Worm (Caenorhabditis elegans) whole organism, midembryonic: Measurements from ENCODE around the gene glr-1.

Experiments
- T22C8.4 ChIP-seq: fragments of 200-800 bp; sonication (Bioruptor generic); IDR thresholded peaks from 2 replicates; pipeline ENCODE4 v1.3.6; 2022; ENCODE audit warnings: missing genetic modification characterization, missing compliant biosample characterization
- flt-1 ChIP-seq: fragments of 200-800 bp; sonication (Bioruptor generic); IDR thresholded peaks from 2 replicates; pipeline ENCODE4 v1.3.6; 2022; ENCODE audit warnings: missing genetic modification characterization, missing compliant biosample characterization
- klf-2 ChIP-seq: fragments of 200-800 bp; sonication (Bioruptor generic); conservative IDR thresholded peaks from 2 replicates; pipeline ENCODE4 v1.3.6; 2022; ENCODE audit warnings: missing genetic modification reagents, missing genetic modification characterization, missing compliant biosample characterization
- ref-1 ChIP-seq: fragments of 200-800 bp; sonication (Bioruptor generic); conservative IDR thresholded peaks from 2 replicates; pipeline ENCODE4 v1.3.6; 2022; ENCODE audit warnings: missing genetic modification reagents, missing genetic modification characterization, missing compliant biosample characterization

DNA sequence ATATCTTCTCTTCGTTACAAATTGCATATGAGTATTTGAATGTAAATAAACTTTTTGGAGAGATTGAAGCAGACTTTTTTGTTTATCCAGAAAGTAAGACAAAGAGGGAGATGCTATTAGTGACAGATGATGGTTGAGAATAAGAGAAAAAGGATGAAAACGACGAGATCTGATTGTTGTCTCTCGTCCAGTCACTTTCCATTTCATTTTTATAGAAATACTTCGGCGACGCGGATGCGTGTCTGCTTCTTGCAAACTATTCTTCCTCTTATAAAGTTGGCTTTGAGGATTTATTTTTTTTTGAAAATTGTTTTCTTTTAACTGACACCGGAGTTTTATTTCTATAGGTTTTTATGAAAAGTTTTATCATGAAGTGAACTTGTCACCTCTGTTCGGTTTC is 32.8 kb downstream of the glr-1 start:
- TF ChIP-seq flt-1 (GFP tag; lab: Robert Waterston, UW) (no peak), T22C8.4 (GFP tag; lab: Robert Waterston, UW) (no peak), klf-2 (GFP tag; lab: Robert Waterston, UW) (no peak), ref-1 (GFP tag; lab: Robert Waterston, UW) (no peak)
